Fruit fly (Drosophila melanogaster): ENCODE measurements around the gene kon.

kon gene

DNA sequence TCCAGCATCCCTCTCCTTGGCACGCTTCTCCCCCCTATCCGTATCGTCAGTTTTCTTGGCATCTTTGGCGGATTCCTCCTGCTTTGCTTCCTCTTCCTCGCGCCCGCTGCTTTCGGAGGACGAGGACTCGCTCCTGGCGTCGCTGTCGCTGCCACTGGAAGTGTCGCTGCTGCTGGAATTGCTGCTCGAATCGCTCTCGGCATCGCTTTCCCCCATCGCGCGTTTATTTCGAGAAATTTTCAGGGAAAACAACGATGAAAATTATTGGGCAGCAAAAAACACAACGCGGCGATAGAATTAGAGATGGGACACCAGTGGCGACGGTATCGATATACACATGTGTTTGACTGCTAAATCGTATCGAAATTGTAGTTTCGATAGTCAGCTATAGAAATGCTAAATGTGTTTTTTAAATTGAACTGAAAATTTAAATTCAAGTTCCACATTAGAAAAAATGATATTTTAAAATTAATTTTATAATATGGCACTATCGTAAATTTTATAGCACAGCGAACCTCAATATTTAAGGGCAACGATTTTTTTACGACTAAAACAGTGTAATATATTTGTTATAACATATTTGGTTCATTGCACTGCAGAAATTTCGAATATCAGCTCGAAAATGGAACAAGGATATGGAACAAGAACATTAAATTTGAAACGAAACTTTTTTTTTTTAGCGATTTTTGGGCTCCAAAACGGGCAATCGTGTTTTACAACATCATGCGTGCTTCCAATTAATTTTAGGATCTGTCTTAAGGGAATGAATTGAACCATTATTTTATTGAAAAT lies 54.9 kb downstream of the kon start, which contains the start of gene ncm (continued):
- TF ChIP-seq ATbp (GFP tag; optimal IDR thresholded peaks at IDR 0.05) (no peak), Atf-2 (GFP tag; optimal IDR thresholded peaks at IDR 0.05) (no peak), CG6854 (GFP tag; optimal IDR thresholded peaks at IDR 0.05) (no peak), CG9817 (tag; optimal IDR thresholded peaks at IDR 0.05) (no peak), CG14710 (tag; optimal IDR thresholded peaks at IDR 0.05) (peak; percentile 64), CG10462 (GFP tag; optimal IDR thresholded peaks at IDR 0.05) (no peak), Blimp-1 (GFP tag; optimal IDR thresholded peaks at IDR 0.05) (no peak), mam (GFP tag; optimal IDR thresholded peaks at IDR 0.05) (no peak), Chrac-16 (GFP tag; optimal IDR thresholded peaks at IDR 0.05) (peak; percentile 26), CG10431 (GFP tag; optimal IDR thresholded peaks at IDR 0.05) (no peak), hth (optimal IDR thresholded peaks at IDR 0.05) (no peak), ssp (GFP tag; IDR thresholded peaks at IDR 0.05) (peak; percentile 24; the same call in 1 of the 2 replicates), Abd-B (GFP tag; optimal IDR thresholded peaks at IDR 0.05) (no peak), bab2 (GFP tag; optimal IDR thresholded peaks at IDR 0.05) (no peak), CG12104 (GFP tag; optimal IDR thresholded peaks at IDR 0.05) (no peak), CG14667 (GFP tag; IDR thresholded peaks at IDR 0.05) (no peak), sima (GFP tag; optimal IDR thresholded peaks at IDR 0.05) (no peak), pfk (GFP tag; optimal IDR thresholded peaks at IDR 0.05) (peak; percentile 88), CG34376 (GFP tag; optimal IDR thresholded peaks at IDR 0.05) (no peak), sna (GFP tag; IDR thresholded peaks at IDR 0.05; ENCODE audit: partially characterized antibody) (peak; percentile 86), CG14014 (GFP tag; IDR thresholded peaks at IDR 0.05) (no peak), CG2678 (tag; optimal IDR thresholded peaks at IDR 0.05) (no peak), tgo (GFP tag; IDR thresholded peaks at IDR 0.05) (no peak), HLH3B (GFP tag; IDR thresholded peaks at IDR 0.05) (no peak), ranshi (GFP tag; IDR thresholded peaks at IDR 0.05) (no peak), Lpt (GFP tag; optimal IDR thresholded peaks at IDR 0.05) (no peak), fd64A (GFP tag; optimal IDR thresholded peaks at IDR 0.05) (no peak), crp (GFP tag; optimal IDR thresholded peaks at IDR 0.05) (no peak), Hr3 (GFP tag; optimal IDR thresholded peaks at IDR 0.05) (peak; percentile 19), disco-r (GFP tag; optimal IDR thresholded peaks at IDR 0.05) (no peak), CG8089 (GFP tag; optimal IDR thresholded peaks at IDR 0.05) (no peak), Hmx (GFP tag; optimal IDR thresholded peaks at IDR 0.05) (no peak), phol (tag; optimal IDR thresholded peaks at IDR 0.05) (peak; percentile 46), insv (GFP tag; optimal IDR thresholded peaks at IDR 0.05) (no peak), Dp (GFP tag; optimal IDR thresholded peaks at IDR 0.05) (peak; percentile 44), toy (GFP tag; IDR thresholded peaks at IDR 0.05) (no peak), CG11247 (GFP tag; IDR thresholded peaks at IDR 0.05) (no peak), Trl (optimal IDR thresholded peaks at IDR 0.05) (no peak), Trl (GFP tag; optimal IDR thresholded peaks at IDR 0.05) (no peak), Fer2 (tag; optimal IDR thresholded peaks at IDR 0.05) (no peak), CG33557 (GFP tag; optimal IDR thresholded peaks at IDR 0.05) (peak; percentile 8), jumu (GFP tag; optimal IDR thresholded peaks at IDR 0.05) (no peak), CG17359 (tag; optimal IDR thresholded peaks at IDR 0.05) (no peak), CG11093 (GFP tag; IDR thresholded peaks at IDR 0.05) (no peak), CG34422 (GFP tag; IDR thresholded peaks at IDR 0.05) (peak; percentile 69; the same call in 2 of the 3 replicates), corto (GFP tag; optimal IDR thresholded peaks at IDR 0.05) (no peak), Fer1 (GFP tag; optimal IDR thresholded peaks at IDR 0.05) (no peak), CG16813 (GFP tag; IDR thresholded peaks at IDR 0.05; ENCODE audit: partially characterized antibody) (peak; percentile 89), CG17385 (GFP tag; optimal IDR thresholded peaks at IDR 0.05) (peak; percentile 96), chinmo (GFP tag; IDR thresholded peaks at IDR 0.05; ENCODE audit: partially characterized antibody) (peak; percentile 92; the same call in 3 of the 4 replicates)
